Worm (Caenorhabditis elegans) whole organism, young adult: Measurements from ENCODE around the gene mlc-2.

Source experiments
- F22D6.2 ChIP-seq: sonication (generic microtip); optimal IDR thresholded peaks from 2 replicates; lab custom pipeline; 2016; ENCODE audit warnings: mild to moderate bottlenecking, missing genetic modification characterization, missing compliant biosample characterization
- F37B4.10 ChIP-seq: fragments of 200-800 bp; sonication (Bioruptor generic); IDR thresholded peaks from 2 replicates; pipeline ENCODE4 v1.3.6; 2022; ENCODE audit warnings: missing genetic modification characterization, missing compliant biosample characterization
- F49E8.2 ChIP-seq: sonication (generic microtip); optimal IDR thresholded peaks from 3 replicates; lab custom pipeline; 2017; ENCODE audit warnings: missing genetic modification characterization, mild to moderate bottlenecking, missing compliant biosample characterization, antibody characterized with exemption, moderate library complexity; ENCODE audit not compliant: insufficient read depth
- F52B5.7 ChIP-seq: sonication (generic microtip); optimal IDR thresholded peaks from 2 replicates; lab custom pipeline; 2016; ENCODE audit warnings: mild to moderate bottlenecking, missing genetic modification characterization, missing compliant biosample characterization
- F55B11.4 ChIP-seq: sonication (generic microtip); optimal IDR thresholded peaks from 2 replicates; lab custom pipeline; 2016; ENCODE audit warnings: missing compliant biosample characterization, missing genetic modification characterization, borderline replicate concordance; ENCODE audit not compliant: insufficient read depth
- F57C9.4 ChIP-seq: sonication (generic microtip); optimal IDR thresholded peaks from 2 replicates; lab custom pipeline; 2017; ENCODE audit warnings: mild to moderate bottlenecking, missing genetic modification characterization, missing compliant biosample characterization
- ZK185.1 ChIP-seq: sonication (generic microtip); optimal IDR thresholded peaks from 2 replicates; lab custom pipeline; 2016; ENCODE audit warnings: mild to moderate bottlenecking, missing genetic modification characterization, missing compliant biosample characterization; ENCODE audit not compliant: poor library complexity, severe bottlenecking
- atf-7 ChIP-seq: sonication (generic microtip); optimal IDR thresholded peaks from 2 replicates; lab custom pipeline; 2017; ENCODE audit warnings: mild to moderate bottlenecking, missing genetic modification characterization, missing compliant biosample characterization
- attf-3 ChIP-seq: fragments of 200-800 bp; sonication (Bioruptor generic); conservative IDR thresholded peaks from 2 replicates; pipeline ENCODE4 v1.3.6; 2022; ENCODE audit warnings: missing genetic modification reagents, missing genetic modification characterization, missing compliant biosample characterization
- attf-5 ChIP-seq: fragments of 200-800 bp; sonication (Bioruptor generic); optimal IDR thresholded peaks from 2 replicates; lab custom pipeline; 2018; ENCODE audit warnings: mild to moderate bottlenecking, missing genetic modification characterization, missing compliant biosample characterization
- attf-6 ChIP-seq: fragments of 200-800 bp; sonication (Bioruptor generic); IDR thresholded peaks from 2 replicates; pipeline ENCODE4 v1.3.6; 2022; ENCODE audit warnings: missing genetic modification reagents, missing genetic modification characterization, missing compliant biosample characterization
- bed-1 ChIP-seq: fragments of 200-800 bp; sonication (Bioruptor generic); IDR thresholded peaks from 2 replicates; pipeline ENCODE4 v1.3.6; 2022; ENCODE audit warnings: missing genetic modification reagents, missing genetic modification characterization, missing compliant biosample characterization
- cebp-1 ChIP-seq, 2 experiments: fragments of 200-800 bp in 1 of 2; sonication (Bioruptor generic) in 1 of 2; sonication (generic microtip) in 1 of 2; IDR thresholded peaks in 1 of 2; optimal IDR thresholded peaks in 1 of 2; 2 replicates each; pipeline versions ENCODE4 v1.3.6 to Lab custom; 2017 to 2022; ENCODE audit warnings: missing compliant biosample characterization in 2 of 2, missing genetic modification characterization in 2 of 2, mild to moderate bottlenecking in 1 of 2, missing genetic modification reagents in 1 of 2, moderate library complexity in 1 of 2
- chd-7 ChIP-seq: sonication (generic microtip); optimal IDR thresholded peaks from 2 replicates; lab custom pipeline; 2016; ENCODE audit warnings: mild to moderate bottlenecking, missing genetic modification characterization, moderate library complexity, missing compliant biosample characterization
- dpff-1 ChIP-seq: sonication (generic microtip); optimal IDR thresholded peaks from 2 replicates; lab custom pipeline; 2017; ENCODE audit warnings: mild to moderate bottlenecking, missing genetic modification characterization, missing compliant biosample characterization
- egl-44 ChIP-seq: fragments of 200-800 bp; sonication (Bioruptor generic); IDR thresholded peaks from 2 replicates; pipeline ENCODE4 v1.3.6; 2022; ENCODE audit warnings: missing genetic modification reagents, missing genetic modification characterization, missing compliant biosample characterization
- fkh-3 ChIP-seq: sonication (generic microtip); optimal IDR thresholded peaks from 2 replicates; lab custom pipeline; 2016; ENCODE audit warnings: mild to moderate bottlenecking, missing genetic modification characterization, missing compliant biosample characterization
- gei-17 ChIP-seq: fragments of 200-800 bp; sonication (Bioruptor generic); optimal IDR thresholded peaks from 2 replicates; lab custom pipeline; 2018; ENCODE audit warnings: mild to moderate bottlenecking, missing genetic modification characterization, missing compliant biosample characterization
- hlh-26 ChIP-seq: fragments of 200-800 bp; sonication (Bioruptor generic); conservative IDR thresholded peaks from 2 replicates; pipeline ENCODE4 v1.3.6; 2022; ENCODE audit warnings: missing genetic modification reagents, missing genetic modification characterization, missing compliant biosample characterization
- hmg-20 ChIP-seq: fragments of 200-800 bp; sonication (Bioruptor generic); IDR thresholded peaks from 2 replicates; pipeline ENCODE4 v1.3.6; 2022; ENCODE audit warnings: missing genetic modification reagents, missing genetic modification characterization, missing compliant biosample characterization
- hsf-1 ChIP-seq: fragments of 200-800 bp; sonication (Bioruptor generic); IDR thresholded peaks from 2 replicates; pipeline ENCODE4 v1.3.6; 2022; ENCODE audit warnings: missing genetic modification reagents, missing genetic modification characterization, missing compliant biosample characterization
- lag-1 ChIP-seq: fragments of 200-800 bp; sonication (Bioruptor generic); IDR thresholded peaks from 2 replicates; pipeline ENCODE4 v1.3.6; 2022; ENCODE audit warnings: missing genetic modification reagents, missing genetic modification characterization, missing compliant biosample characterization
- let-526 ChIP-seq: fragments of 200-800 bp; sonication (Bioruptor generic); IDR thresholded peaks from 2 replicates; pipeline ENCODE4 v1.3.6; 2022; ENCODE audit warnings: missing genetic modification reagents, missing genetic modification characterization, missing compliant biosample characterization
- let-607 ChIP-seq, 2 experiments: fragments of 200-800 bp in 1 of 2; sonication (Bioruptor generic) in 1 of 2; sonication (generic microtip) in 1 of 2; optimal IDR thresholded peaks; 2 replicates each; lab custom pipeline; 2016 to 2018; ENCODE audit warnings: mild to moderate bottlenecking in 2 of 2, missing compliant biosample characterization in 2 of 2, missing genetic modification characterization in 2 of 2, moderate library complexity in 2 of 2, missing genotype in 1 of 2
- lir-1 ChIP-seq: fragments of 200-800 bp; sonication (Bioruptor generic); conservative IDR thresholded peaks from 2 replicates; pipeline ENCODE4 v1.3.6; 2022; ENCODE audit warnings: missing genetic modification reagents, missing genetic modification characterization, missing compliant biosample characterization
- lsy-27 ChIP-seq: sonication (generic microtip); optimal IDR thresholded peaks from 2 replicates; lab custom pipeline; 2017; ENCODE audit warnings: missing genetic modification characterization, mild to moderate bottlenecking, missing compliant biosample characterization, antibody characterized with exemption, missing genotype, borderline replicate concordance; ENCODE audit not compliant: insufficient read depth
- madf-6 ChIP-seq: fragments of 200-800 bp; sonication (Bioruptor generic); IDR thresholded peaks from 2 replicates; pipeline ENCODE4 v1.3.6; 2022; ENCODE audit warnings: missing genetic modification reagents, missing genetic modification characterization, missing compliant biosample characterization
- mel-28 ChIP-seq: sonication (generic microtip); optimal IDR thresholded peaks from 2 replicates; lab custom pipeline; 2016; ENCODE audit warnings: borderline replicate concordance, mild to moderate bottlenecking, missing genetic modification characterization, missing compliant biosample characterization
- mxl-1 ChIP-seq: sonication (generic microtip); optimal IDR thresholded peaks from 2 replicates; lab custom pipeline; 2016; ENCODE audit warnings: missing genetic modification characterization, missing compliant biosample characterization
- nfyb-1 ChIP-seq: fragments of 200-800 bp; sonication (Bioruptor generic); IDR thresholded peaks from 2 replicates; pipeline ENCODE4 v1.3.6; 2022; ENCODE audit warnings: missing genetic modification reagents, missing genetic modification characterization, missing compliant biosample characterization
- nhr-80 ChIP-seq: sonication (generic microtip); optimal IDR thresholded peaks from 2 replicates; lab custom pipeline; 2016; ENCODE audit warnings: missing genetic modification characterization, missing compliant biosample characterization
- pbrm-1 ChIP-seq: fragments of 200-800 bp; sonication (Bioruptor generic); IDR thresholded peaks from 2 replicates; pipeline ENCODE4 v1.3.6; 2022; ENCODE audit warnings: missing genetic modification reagents, missing genetic modification characterization, missing compliant biosample characterization
- snpc-1.1 ChIP-seq: sonication (generic microtip); optimal IDR thresholded peaks from 2 replicates; lab custom pipeline; 2017; ENCODE audit warnings: missing genetic modification characterization, mild to moderate bottlenecking, missing compliant biosample characterization, antibody characterized with exemption, moderate library complexity, missing genotype, missing genetic modification reagents; ENCODE audit not compliant: insufficient read depth
- snpc-1.3 ChIP-seq: sonication (generic microtip); optimal IDR thresholded peaks from 2 replicates; lab custom pipeline; 2017; ENCODE audit warnings: missing genetic modification characterization, mild to moderate bottlenecking, missing compliant biosample characterization, antibody characterized with exemption, moderate library complexity, missing genotype, missing genetic modification reagents; ENCODE audit not compliant: insufficient read depth
- tbp1 ChIP-seq: fragments of 200-800 bp; sonication (Bioruptor generic); optimal IDR thresholded peaks from 2 replicates; lab custom pipeline; 2018; ENCODE audit warnings: mild to moderate bottlenecking, missing genetic modification characterization, missing compliant biosample characterization
- xnd-1 ChIP-seq: sonication (generic microtip); optimal IDR thresholded peaks from 2 replicates; lab custom pipeline; 2016; ENCODE audit warnings: missing genotype, missing genetic modification reagents, missing genetic modification characterization, missing compliant biosample characterization
- zfh-2 ChIP-seq: fragments of 200-800 bp; sonication (Bioruptor generic); conservative IDR thresholded peaks from 2 replicates; pipeline ENCODE4 v1.3.6; 2022; ENCODE audit warnings: missing genetic modification reagents, missing genetic modification characterization, missing compliant biosample characterization
- zim-3 ChIP-seq: sonication (generic microtip); optimal IDR thresholded peaks from 2 replicates; lab custom pipeline; 2017; ENCODE audit warnings: mild to moderate bottlenecking, missing genetic modification characterization, moderate library complexity, missing compliant biosample characterization
- ztf-18 ChIP-seq: sonication (generic microtip); optimal IDR thresholded peaks from 2 replicates; lab custom pipeline; 2016; ENCODE audit warnings: missing genotype, mild to moderate bottlenecking, missing genetic modification characterization, missing compliant biosample characterization
- ztf-22 ChIP-seq: fragments of 200-800 bp; sonication (Bioruptor generic); optimal IDR thresholded peaks from 2 replicates; lab custom pipeline; 2018; ENCODE audit warnings: mild to moderate bottlenecking, missing genetic modification characterization, moderate library complexity, missing compliant biosample characterization
- ztf-26 ChIP-seq: sonication (generic microtip); optimal IDR thresholded peaks from 2 replicates; lab custom pipeline; 2017; ENCODE audit warnings: missing genetic modification characterization, missing compliant biosample characterization
- ztf-28 ChIP-seq: fragments of 200-800 bp; sonication (Bioruptor generic); IDR thresholded peaks from 2 replicates; pipeline ENCODE4 v1.3.6; 2022; ENCODE audit warnings: missing genetic modification reagents, missing genetic modification characterization, missing compliant biosample characterization
- ztf-3 ChIP-seq: fragments of 200-800 bp; sonication (Bioruptor generic); optimal IDR thresholded peaks from 2 replicates; lab custom pipeline; 2018; ENCODE audit warnings: mild to moderate bottlenecking, missing genetic modification characterization, missing compliant biosample characterization

Gene mlc-2

DNA sequence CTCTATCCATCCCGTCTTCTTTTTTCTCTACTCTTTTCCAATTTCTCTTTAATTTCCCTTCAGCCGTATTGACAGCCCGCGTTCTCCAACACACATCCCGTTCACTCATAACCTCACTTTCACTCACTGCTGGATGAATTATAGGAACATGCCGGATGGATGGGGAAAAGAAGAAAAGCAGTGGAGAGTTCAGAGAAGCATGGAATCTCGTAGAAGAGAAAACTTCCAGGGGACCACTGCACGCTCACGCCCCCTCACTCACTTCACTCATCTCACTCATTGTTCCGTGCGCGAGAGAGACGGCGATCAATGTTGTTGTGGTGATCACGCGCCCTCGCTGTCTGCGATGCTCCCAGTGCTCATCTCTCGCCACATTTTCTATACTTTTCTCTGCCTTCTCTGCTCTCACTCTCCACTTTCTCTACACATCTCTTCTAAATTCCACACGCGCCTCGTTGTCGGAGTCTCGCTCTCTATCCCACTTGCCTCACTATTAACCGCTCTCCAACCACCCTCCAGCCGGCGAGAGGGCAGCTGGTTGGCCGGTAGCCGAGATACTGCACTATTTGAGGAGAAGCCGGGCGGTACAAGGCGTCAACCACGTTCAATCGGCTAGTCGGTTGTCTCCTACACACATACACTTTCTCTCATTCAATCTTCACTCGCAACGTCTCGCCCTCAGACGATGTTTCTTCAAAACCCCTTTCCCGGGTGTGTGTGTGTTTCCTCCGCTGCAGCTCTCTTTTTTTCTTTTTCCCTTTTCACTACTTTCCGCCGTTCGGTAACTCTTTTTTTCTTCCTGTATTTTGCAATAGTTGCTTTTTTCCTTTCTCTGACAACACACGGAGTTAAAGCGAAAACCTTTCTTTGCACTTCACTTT, 23.5 kb upstream of the mlc-2 start (continued):
- peak; percentile 7; the same call in 1 of the 2 replicates for TF ChIP-seq egl-44
- no peak for TF ChIP-seq snpc-1.1 (tag; lab: Kevin White, UChicago)
- TF ChIP-seq hsf-1 (GFP tag; lab: Robert Waterston, UW): no peak
- TF ChIP-seq mxl-1: peak; percentile 15
- TF ChIP-seq F57C9.4 (tag; lab: Kevin White, UChicago): no peak
- TF ChIP-seq zim-3 (tag; lab: Kevin White, UChicago): peak; percentile 30
- no peak for TF ChIP-seq fkh-3 (tag; lab: Kevin White, UChicago)
- no peak for TF ChIP-seq hlh-26 (GFP tag; lab: Robert Waterston, UW)
- no peak for TF ChIP-seq attf-6
- TF ChIP-seq ztf-3: peak; percentile 63
- peak; percentile 100 for TF ChIP-seq zfh-2 (GFP tag; lab: Robert Waterston, UW)
- no peak for TF ChIP-seq snpc-1.3 (tag; lab: Kevin White, UChicago)
- peak; percentile 82 for TF ChIP-seq ztf-22 (GFP tag; lab: Kevin White, UChicago)
- peak; percentile 81 for TF ChIP-seq gei-17 (GFP tag; lab: Kevin White, UChicago)
- no peak for TF ChIP-seq ztf-28 (GFP tag; lab: Robert Waterston, UW)
- no peak for TF ChIP-seq madf-6
- TF ChIP-seq bed-1 (GFP tag; lab: Robert Waterston, UW): no peak
- 0 out of 2 replicates have a peak, but pooled peaks have one; percentile 6 for TF ChIP-seq F37B4.10 (GFP tag; lab: Robert Waterston, UW)
- TF ChIP-seq ZK185.1 (tag; lab: Kevin White, UChicago): peak; percentile 1
- TF ChIP-seq attf-5 (GFP tag; lab: Kevin White, UChicago): peak; percentile 75
- TF ChIP-seq atf-7 (tag; lab: Kevin White, UChicago): peak; percentile 89
- TF ChIP-seq lag-1 (GFP tag; lab: Robert Waterston, UW): no peak
- TF ChIP-seq ztf-26 (tag; lab: Kevin White, UChicago): peak; percentile 83
- TF ChIP-seq dpff-1: peak; percentile 39
- peak; percentile 35 for TF ChIP-seq ztf-18
- TF ChIP-seq F49E8.2 (tag; lab: Kevin White, UChicago): no peak
- peak; percentile 21 to 52 for TF ChIP-seq let-607 (tag; optimal IDR thresholded peaks at IDR 0.05; lab: Kevin White, UChicago)
- TF ChIP-seq cebp-1 (GFP tag; IDR thresholded peaks at IDR 0.05; lab: Robert Waterston, UW): no peak
- peak; percentile 83 for TF ChIP-seq cebp-1 (tag; optimal IDR thresholded peaks at IDR 0.05; lab: Kevin White, UChicago)
- TF ChIP-seq lsy-27 (tag; lab: Kevin White, UChicago): no peak
- peak; percentile 4; the same call in 1 of the 2 replicates for TF ChIP-seq hmg-20 (GFP tag; lab: Robert Waterston, UW)
- peak; percentile 73 for TF ChIP-seq pbrm-1
- peak; percentile 32; the same call in 1 of the 2 replicates for TF ChIP-seq let-526
- peak; percentile 76 for TF ChIP-seq nhr-80

DNA sequence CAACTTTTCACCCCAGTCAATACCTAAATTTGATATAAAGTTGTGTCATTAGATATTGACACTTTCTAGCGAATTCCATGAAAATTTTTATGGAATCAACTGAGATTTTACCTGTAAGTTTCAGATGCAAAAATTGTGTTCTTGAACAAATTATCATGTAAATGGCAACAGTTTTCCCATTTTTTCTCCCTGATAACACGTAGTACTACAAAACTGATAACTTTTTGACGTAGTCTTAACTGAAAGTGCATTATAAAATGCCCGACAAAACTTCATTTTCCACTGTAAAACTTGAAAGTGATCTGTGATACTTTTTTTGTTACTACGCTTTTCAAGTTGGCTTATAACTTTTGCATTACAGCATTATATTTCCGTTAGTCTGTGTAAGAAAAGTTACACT, 22.3 kb upstream of the mlc-2 start:
- TF ChIP-seq F57C9.4 (tag; lab: Kevin White, UChicago) (no peak), attf-3 (no peak), bed-1 (GFP tag; lab: Robert Waterston, UW) (no peak), cebp-1 (GFP tag; IDR thresholded peaks at IDR 0.05; lab: Robert Waterston, UW) (no peak), cebp-1 (tag; optimal IDR thresholded peaks at IDR 0.05; lab: Kevin White, UChicago) (no peak), F22D6.2 (tag; lab: Kevin White, UChicago) (no peak), attf-5 (GFP tag; lab: Kevin White, UChicago) (no peak), mel-28 (tag; lab: Kevin White, UChicago) (no peak), nfyb-1 (GFP tag; lab: Robert Waterston, UW) (no peak), lir-1 (no peak), F55B11.4 (tag; lab: Kevin White, UChicago) (no peak), F52B5.7 (tag; lab: Kevin White, UChicago) (no peak), xnd-1 (tag; lab: Kevin White, UChicago) (no peak), tbp1 (no peak), chd-7 (tag; lab: Kevin White, UChicago) (no peak)
